Fruit fly (Drosophila melanogaster): ENCODE data around the gene CG32700.

DNA sequence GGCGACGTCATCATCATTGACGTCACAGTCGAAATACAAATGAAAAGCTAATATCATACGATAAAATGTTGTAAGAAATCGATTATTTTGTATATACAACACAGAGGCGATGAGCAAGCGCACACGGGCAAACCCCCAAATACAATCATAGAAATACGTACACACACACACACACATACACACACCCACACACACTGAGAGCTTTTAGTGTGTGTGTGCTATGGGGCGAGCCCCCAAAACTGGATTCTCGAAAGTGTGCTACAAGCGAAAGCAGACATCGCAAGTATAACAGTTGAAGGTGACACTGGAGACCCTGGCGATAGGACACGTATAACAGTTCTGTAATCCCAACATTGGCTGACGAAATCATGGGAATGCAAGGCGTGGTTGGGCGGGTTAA, 31.2 kb upstream of the CG32700 start:
- TF ChIP-seq Dfd (GFP tag; optimal IDR thresholded peaks at IDR 0.05) (no peak), sage (GFP tag; optimal IDR thresholded peaks at IDR 0.05) (no peak), Hr78 (GFP tag; optimal IDR thresholded peaks at IDR 0.05) (no peak), fru (GFP tag; optimal IDR thresholded peaks at IDR 0.05) (no peak), h (GFP tag; optimal IDR thresholded peaks at IDR 0.05) (no peak), Rel (GFP tag; optimal IDR thresholded peaks at IDR 0.05) (no peak), Rel (tag; optimal IDR thresholded peaks at IDR 0.05) (peak; percentile 27), Vsx2 (GFP tag; optimal IDR thresholded peaks at IDR 0.05; ENCODE audit: partially characterized antibody) (no peak), woc (GFP tag; optimal IDR thresholded peaks at IDR 0.05) (peak; percentile 28), ey (GFP tag; optimal IDR thresholded peaks at IDR 0.05) (no peak), lola (GFP tag; optimal IDR thresholded peaks at IDR 0.05) (no peak), dl (GFP tag; optimal IDR thresholded peaks at IDR 0.05; ENCODE audit: insufficient read depth in 1 of 2, partially characterized antibody in 2 of 2) (no peak), pan (optimal IDR thresholded peaks at IDR 0.05) (no peak)
